Worm (Caenorhabditis elegans): ENCODE results near the gene inpp-5K.

inpp-5K gene

ce11 chrIII:8161238-8161637 is at the start of gene inpp-5K:
TSS of gene inpp-5K (minus strand) at chrIII:8161338.
- TF ChIP-seq aly-2 (tag; optimal IDR thresholded peaks at IDR 0.05), result peak; percentile 33
- no peak for TF ChIP-seq ztf-4 (tag; optimal IDR thresholded peaks at IDR 0.05)

ce11 chrIII:8209775-8210174 is 48.6 kb upstream of the inpp-5K start, which contains the start of gene C30A5.10:
TSS of gene C30A5.10 (minus strand) at chrIII:8209875.
- TF ChIP-seq rnt-1 (tag; optimal IDR thresholded peaks at IDR 0.05) (no peak), unc-86 (tag; optimal IDR thresholded peaks at IDR 0.05) (no peak), unc-98 (GFP tag; IDR thresholded peaks at IDR 0.05) (no peak), nhr-77 (tag; optimal IDR thresholded peaks at IDR 0.05) (no peak), nhr-84 (tag; optimal IDR thresholded peaks at IDR 0.05) (no peak), nhr-90 (tag; optimal IDR thresholded peaks at IDR 0.05; ENCODE audit: poor library complexity) (no peak), sptf-1 (tag; optimal IDR thresholded peaks at IDR 0.05) (no peak), sup-37 (GFP tag; optimal IDR thresholded peaks at IDR 0.05) (no peak), isw-1 (GFP tag; IDR thresholded peaks at IDR 0.05) (no peak), pqm-1 (tag; optimal IDR thresholded peaks at IDR 0.05) (no peak), swsn-7 (tag; optimal IDR thresholded peaks at IDR 0.05) (no peak), mdl-1 (tag; optimal IDR thresholded peaks at IDR 0.05) (no peak), tbx-2 (tag; optimal IDR thresholded peaks at IDR 0.05) (no peak), dsc-1 (tag; optimal IDR thresholded peaks at IDR 0.05) (no peak), ets-5 (GFP tag; IDR thresholded peaks at IDR 0.05) (no peak)

- TF ChIP-seq ztf-4 (tag; optimal IDR thresholded peaks at IDR 0.05), result no peak
- no peak for TF ChIP-seq ama-1 (optimal IDR thresholded peaks at IDR 0.05)
- no peak for TF ChIP-seq nhr-28 (tag; optimal IDR thresholded peaks at IDR 0.05)
- no peak for TF ChIP-seq C04F5.9 (tag; optimal IDR thresholded peaks at IDR 0.05)
- no peak for TF ChIP-seq jun-1 (tag; optimal IDR thresholded peaks at IDR 0.05)
- no peak for TF ChIP-seq rnt-1 (tag; optimal IDR thresholded peaks at IDR 0.05)
- no peak for TF ChIP-seq nhr-47 (tag; optimal IDR thresholded peaks at IDR 0.05)
- TF ChIP-seq unc-98 (GFP tag; IDR thresholded peaks at IDR 0.05), result no peak
- TF ChIP-seq ceh-63 (GFP tag; optimal IDR thresholded peaks at IDR 0.05), result no peak
- TF ChIP-seq nhr-71 (tag; optimal IDR thresholded peaks at IDR 0.05), result no peak
- TF ChIP-seq isw-1 (GFP tag; IDR thresholded peaks at IDR 0.05), result no peak
- no peak for TF ChIP-seq dpl-1 (GFP tag; optimal IDR thresholded peaks at IDR 0.05)
Observed at ce11 chrIII:8202754-8203153, 41.6 kb upstream of the inpp-5K start, which contains the start of gene snb-5. TSS of gene snb-5 (plus strand) at chrIII:8203054.

ce11 chrIII:8201760-8202159 is 40.6 kb upstream of the inpp-5K start:
- TF ChIP-seq lir-3 (tag; optimal IDR thresholded peaks at IDR 0.05; ENCODE audit: poor library complexity) (peak; percentile 19), isw-1 (GFP tag; IDR thresholded peaks at IDR 0.05) (peak; percentile 31), ztf-4 (tag; optimal IDR thresholded peaks at IDR 0.05) (peak; percentile 25), ceh-8 (GFP tag; optimal IDR thresholded peaks at IDR 0.05) (no peak), hlh-17 (GFP tag; optimal IDR thresholded peaks at IDR 0.05; ENCODE audit: borderline replicate concordance) (no peak), hpl-2 (GFP tag; optimal IDR thresholded peaks at IDR 0.05) (no peak), unc-62 (GFP tag; optimal IDR thresholded peaks at IDR 0.05) (no peak), nhr-84 (tag; optimal IDR thresholded peaks at IDR 0.05) (no peak), sox-4 (tag; optimal IDR thresholded peaks at IDR 0.05) (no peak), irx-1 (tag; optimal IDR thresholded peaks at IDR 0.05) (no peak), pag-3 (tag; optimal IDR thresholded peaks at IDR 0.05; ENCODE audit: borderline replicate concordance, insufficient read depth) (no peak), ama-1 (optimal IDR thresholded peaks at IDR 0.05) (no peak), ces-1 (GFP tag; optimal IDR thresholded peaks at IDR 0.05) (no peak), lin-39 (tag; optimal IDR thresholded peaks at IDR 0.05) (no peak), nhr-11 (tag; optimal IDR thresholded peaks at IDR 0.05) (no peak), sptf-1 (tag; optimal IDR thresholded peaks at IDR 0.05) (no peak), unc-30 (tag; optimal IDR thresholded peaks at IDR 0.05) (no peak), fkh-10 (GFP tag; optimal IDR thresholded peaks at IDR 0.05) (peak; percentile 30), F16B12.6 (tag; optimal IDR thresholded peaks at IDR 0.05) (peak; percentile 30), aly-2 (tag; optimal IDR thresholded peaks at IDR 0.05) (no peak), dsc-1 (tag; optimal IDR thresholded peaks at IDR 0.05) (peak; percentile 76), lsy-2 (tag; optimal IDR thresholded peaks at IDR 0.05) (peak; percentile 52 to 57), fos-1 (tag; optimal IDR thresholded peaks at IDR 0.05) (no peak), egl-27 (tag; optimal IDR thresholded peaks at IDR 0.05) (no peak), C04F5.9 (tag; optimal IDR thresholded peaks at IDR 0.05) (no peak), tbx-2 (tag; optimal IDR thresholded peaks at IDR 0.05) (peak; percentile 55), zag-1 (tag; optimal IDR thresholded peaks at IDR 0.05) (no peak), nhr-47 (tag; optimal IDR thresholded peaks at IDR 0.05) (no peak), mef-2 (tag; optimal IDR thresholded peaks at IDR 0.05) (no peak), ceh-82 (tag; optimal IDR thresholded peaks at IDR 0.05) (peak in 2 of 3 experiments; percentile 17 to 55), alr-1 (tag; optimal IDR thresholded peaks at IDR 0.05; ENCODE audit: borderline replicate concordance) (no peak), dpl-1 (GFP tag; optimal IDR thresholded peaks at IDR 0.05) (peak in 1 of 3 experiments; percentile 32)
